Worm (Caenorhabditis elegans) whole organism, L4/young adult: ENCODE data around the gene Y51H7C.9.

Experiments used
- W03F9.2 ChIP-seq: fragments of 150-350 bp; optimal IDR thresholded peaks from 2 replicates; lab custom pipeline; 2014; ENCODE audit warnings: missing biosample characterization, missing genetic modification characterization
- dao-5 ChIP-seq: sonication (generic microtip); optimal IDR thresholded peaks from 2 replicates; lab custom pipeline; 2016; ENCODE audit warnings: missing genotype, missing genetic modification characterization, moderate library complexity, missing compliant biosample characterization

- TF ChIP-seq W03F9.2 (tag; lab: Kevin White, UChicago), result no peak
- no peak for TF ChIP-seq dao-5
These were observed 12.4 kb upstream of the Y51H7C.9 start, which contains the start of gene Y51H7C.10 for ce11 chrII:1423660-1424059.
